Fruit fly (Drosophila melanogaster): ENCODE data around the gene Taf4.

Gene Taf4

DNA sequence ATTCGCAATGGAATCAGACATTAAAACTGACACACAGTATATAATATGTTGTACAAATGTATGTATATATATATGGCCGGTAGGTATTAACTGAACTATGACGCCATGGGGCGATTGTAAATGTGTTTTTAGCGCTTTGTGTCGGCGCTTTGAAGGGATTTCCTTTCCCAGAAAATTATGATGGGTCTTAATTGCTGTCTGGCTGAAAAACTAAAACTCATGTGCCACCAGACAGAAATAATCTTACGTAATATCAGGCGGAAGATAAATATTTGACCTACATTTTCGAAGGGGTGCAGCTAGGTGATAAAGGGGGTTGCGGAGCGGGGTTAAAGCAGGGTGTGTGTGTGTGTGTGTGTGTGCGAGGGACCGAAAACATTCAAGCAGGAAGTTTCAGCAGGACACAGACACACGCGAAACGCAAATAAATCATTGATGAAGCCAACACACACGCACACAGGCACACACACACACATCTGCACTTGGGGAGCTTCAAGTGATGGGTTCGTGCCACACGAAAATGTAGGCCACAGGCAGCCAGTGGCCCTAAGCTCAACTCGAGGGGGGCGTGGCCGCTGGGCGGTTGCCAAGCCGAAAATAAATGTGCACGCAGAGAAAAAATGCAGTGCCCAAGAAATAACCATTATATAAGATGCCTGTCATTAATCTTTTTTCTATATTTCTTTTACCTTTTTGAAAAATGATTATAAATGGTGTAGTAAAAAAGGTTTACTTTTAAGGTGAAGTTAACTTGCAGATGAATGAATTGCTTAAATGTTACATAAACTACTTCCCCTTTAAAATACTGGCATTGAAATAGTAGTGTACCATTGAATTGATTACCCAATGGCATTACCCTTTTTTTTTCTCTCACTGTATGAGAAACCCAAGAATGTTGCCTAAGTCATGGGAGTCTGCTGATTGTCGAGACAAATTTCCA, 44.5 kb downstream of the Taf4 start (continued):
- TF ChIP-seq CG17359 (tag; optimal IDR thresholded peaks at IDR 0.05) (peak; percentile 60), Hsf (GFP tag; optimal IDR thresholded peaks at IDR 0.05) (peak; percentile 49), Lpt (GFP tag; optimal IDR thresholded peaks at IDR 0.05) (no peak), CG10209 (GFP tag; optimal IDR thresholded peaks at IDR 0.05) (peak; percentile 50), crol (GFP tag; IDR thresholded peaks at IDR 0.05) (no peak), CG15269 (tag; optimal IDR thresholded peaks at IDR 0.05) (peak; percentile 61), CG14050 (GFP tag; IDR thresholded peaks at IDR 0.05) (no peak), CG8290 (GFP tag; optimal IDR thresholded peaks at IDR 0.05) (peak; percentile 10), CG8290 (tag; optimal IDR thresholded peaks at IDR 0.05) (no peak), CG17829 (tag; optimal IDR thresholded peaks at IDR 0.05) (peak; percentile 21), bsh (GFP tag; optimal IDR thresholded peaks at IDR 0.05) (peak in 1 of 2 experiments; percentile 62), CG17912 (GFP tag; optimal IDR thresholded peaks at IDR 0.05) (no peak), chn (GFP tag; optimal IDR thresholded peaks at IDR 0.05) (peak; percentile 47), org-1 (GFP tag; optimal IDR thresholded peaks at IDR 0.05) (peak; percentile 48), CG11695 (GFP tag; IDR thresholded peaks at IDR 0.05) (peak; percentile 57; the same call in 1 of the 3 replicates), slou (GFP tag; optimal IDR thresholded peaks at IDR 0.05) (no peak), kah (GFP tag; optimal IDR thresholded peaks at IDR 0.05) (no peak), CG7987 (GFP tag; optimal IDR thresholded peaks at IDR 0.05) (no peak), Sox100B (GFP tag; optimal IDR thresholded peaks at IDR 0.05) (peak; percentile 51), vvl (GFP tag; IDR thresholded peaks at IDR 0.05) (peak; percentile 32; the same call in 1 of the 2 replicates), CG17361 (GFP tag; IDR thresholded peaks at IDR 0.05) (peak; percentile 40; the same call in 2 of the 3 replicates), zfh2 (GFP tag; optimal IDR thresholded peaks at IDR 0.05) (peak; percentile 18), BtbVII (GFP tag; optimal IDR thresholded peaks at IDR 0.05) (peak; percentile 47), MTF-1 (GFP tag; optimal IDR thresholded peaks at IDR 0.05; ENCODE audit: borderline replicate concordance) (no peak), jigr1 (GFP tag; IDR thresholded peaks at IDR 0.05) (peak; percentile 51; the same call in 1 of the 3 replicates), nmo (GFP tag; optimal IDR thresholded peaks at IDR 0.05) (peak; percentile 72), nom (GFP tag; optimal IDR thresholded peaks at IDR 0.05) (no peak), Rfx (GFP tag; IDR thresholded peaks at IDR 0.05) (0 out of 2 replicates have a peak, but pooled peaks have one; percentile 26), CoRest (tag; optimal IDR thresholded peaks at IDR 0.05) (peak; percentile 74), tap (tag; optimal IDR thresholded peaks at IDR 0.05) (peak; percentile 5), Elba2 (GFP tag; optimal IDR thresholded peaks at IDR 0.05) (no peak), tin (GFP tag; optimal IDR thresholded peaks at IDR 0.05) (peak; percentile 20), Ada2b (GFP tag; IDR thresholded peaks at IDR 0.05) (0 out of 2 replicates have a peak, but pooled peaks have one; percentile 15), Atf6 (GFP tag; IDR thresholded peaks at IDR 0.05) (no peak), CG9437 (GFP tag; optimal IDR thresholded peaks at IDR 0.05) (peak; percentile 45), CG13296 (GFP tag; optimal IDR thresholded peaks at IDR 0.05) (peak; percentile 11), CG14014 (GFP tag; IDR thresholded peaks at IDR 0.05) (no peak), dimm (GFP tag; IDR thresholded peaks at IDR 0.05) (no peak), dan (GFP tag; IDR thresholded peaks at IDR 0.05) (no peak), CTCF (GFP tag; optimal IDR thresholded peaks at IDR 0.05) (no peak), jumu (GFP tag; optimal IDR thresholded peaks at IDR 0.05) (peak; percentile 2), CG2889 (GFP tag; IDR thresholded peaks at IDR 0.05) (no peak), CG18619 (GFP tag; optimal IDR thresholded peaks at IDR 0.05) (peak; percentile 5), sqz (GFP tag; optimal IDR thresholded peaks at IDR 0.05) (peak; percentile 17), nerfin-1 (tag; optimal IDR thresholded peaks at IDR 0.05) (peak; percentile 7), trh (GFP tag; optimal IDR thresholded peaks at IDR 0.05) (no peak), hth (optimal IDR thresholded peaks at IDR 0.05) (no peak), CG17612 (GFP tag; IDR thresholded peaks at IDR 0.05) (no peak), fd3F (GFP tag; optimal IDR thresholded peaks at IDR 0.05) (peak; percentile 11), CG16863 (GFP tag; optimal IDR thresholded peaks at IDR 0.05) (peak; percentile 35)

Data from whole organism, embryonic.